Fruit fly (Drosophila melanogaster) whole organism, embryonic: ENCODE results near the gene CG16790.

Experiments used
- Abd-B ChIP-seq: fragments of 200-800 bp; sonication (Bioruptor generic); optimal IDR thresholded peaks from 2 replicates; lab custom pipeline; 2018; ENCODE audit warnings: missing biosample characterization, mild to moderate bottlenecking, missing genetic modification characterization, moderate library complexity
- BEAF-32 ChIP-seq: fragments of 200-800 bp; sonication (Bioruptor generic); optimal IDR thresholded peaks from 3 replicates; lab custom pipeline; 2017; ENCODE audit warnings: missing biosample characterization, missing genetic modification characterization, mild to moderate bottlenecking, moderate library complexity, missing genetic modification reagents
- BtbVII ChIP-seq: fragments of 200-800 bp; sonication (Bioruptor generic); optimal IDR thresholded peaks from 3 replicates; lab custom pipeline; 2017; ENCODE audit warnings: missing biosample characterization, mild to moderate bottlenecking, missing genetic modification characterization
- CG1024 ChIP-seq: fragments of 200-800 bp; sonication (Bioruptor generic); IDR thresholded peaks from 2 replicates; pipeline ENCODE4 v1.3.6; 2022; ENCODE audit warnings: missing biosample characterization, missing genetic modification characterization
- CG10321 ChIP-seq: fragments of 200-800 bp; sonication (Bioruptor generic); IDR thresholded peaks from 2 replicates; pipeline ENCODE4 v1.3.6; 2022; ENCODE audit warnings: missing biosample characterization, missing genetic modification characterization
- CG11560 ChIP-seq: fragments of 200-800 bp; sonication (Bioruptor generic); IDR thresholded peaks from 3 replicates; pipeline ENCODE4 v1.3.6; 2022; ENCODE audit warnings: missing biosample characterization, missing genetic modification characterization
- CG13296 ChIP-seq: fragments of 200-800 bp; sonication (Bioruptor generic); optimal IDR thresholded peaks from 3 replicates; lab custom pipeline; 2018; ENCODE audit warnings: missing biosample characterization, mild to moderate bottlenecking, missing genetic modification characterization
- CG14965 ChIP-seq: fragments of 200-800 bp; sonication (Bioruptor generic); optimal IDR thresholded peaks from 2 replicates; lab custom pipeline; 2016; ENCODE audit warnings: missing biosample characterization, missing genetic modification characterization, borderline replicate concordance
- CG1647 ChIP-seq: fragments of 200-800 bp; sonication (Bioruptor generic); optimal IDR thresholded peaks from 3 replicates; lab custom pipeline; 2016; ENCODE audit warnings: missing biosample characterization, missing genetic modification characterization
- CG16813 ChIP-seq: fragments of 200-800 bp; sonication (Bioruptor generic); IDR thresholded peaks from 3 replicates; pipeline ENCODE4 v1.3.6; 2022; ENCODE audit warnings: missing biosample characterization, missing genetic modification characterization; ENCODE audit not compliant: partially characterized antibody
- CG30431 ChIP-seq: fragments of 200-800 bp; sonication (Bioruptor generic); optimal IDR thresholded peaks from 2 replicates; lab custom pipeline; 2017; ENCODE audit warnings: missing biosample characterization, missing genetic modification characterization
- CG3407 ChIP-seq: fragments of 200-800 bp; sonication (Bioruptor generic); optimal IDR thresholded peaks from 2 replicates; lab custom pipeline; 2018; ENCODE audit warnings: missing biosample characterization, mild to moderate bottlenecking, missing genetic modification characterization
- CG4328 ChIP-seq: fragments of 200-800 bp; sonication (Bioruptor generic); optimal IDR thresholded peaks from 3 replicates; lab custom pipeline; 2017; ENCODE audit warnings: missing biosample characterization, missing genetic modification reagents, missing genetic modification characterization
- CG43689 ChIP-seq: fragments of 200-800 bp; sonication (Bioruptor generic); IDR thresholded peaks from 2 replicates; pipeline ENCODE4 v1.3.6; 2022; ENCODE audit warnings: missing biosample characterization, missing genetic modification characterization
- CG5245 ChIP-seq: fragments of 200-800 bp; sonication (Bioruptor generic); optimal IDR thresholded peaks from 3 replicates; lab custom pipeline; 2016; ENCODE audit warnings: missing biosample characterization, missing genetic modification characterization
- CG6654 ChIP-seq: fragments of 200-800 bp; sonication (Bioruptor generic); optimal IDR thresholded peaks from 2 replicates; lab custom pipeline; 2017; ENCODE audit warnings: missing biosample characterization, mild to moderate bottlenecking, missing genetic modification characterization
- CG6689 ChIP-seq: fragments of 200-800 bp; sonication (Bioruptor generic); IDR thresholded peaks from 2 replicates; pipeline ENCODE4 v1.3.6; 2022; ENCODE audit warnings: missing biosample characterization, missing genetic modification characterization
- CG7357 ChIP-seq: fragments of 200-800 bp; sonication (Bioruptor generic); IDR thresholded peaks from 3 replicates; pipeline ENCODE4 v1.3.6; 2022; ENCODE audit warnings: missing biosample characterization, missing genetic modification characterization
- CG8089 ChIP-seq: fragments of 200-800 bp; sonication (Bioruptor generic); optimal IDR thresholded peaks from 3 replicates; lab custom pipeline; 2016; ENCODE audit warnings: missing biosample characterization, missing genetic modification characterization
- Chrac-16 ChIP-seq: fragments of 200-800 bp; sonication (Bioruptor generic); optimal IDR thresholded peaks from 3 replicates; lab custom pipeline; 2016; ENCODE audit warnings: missing biosample characterization, missing genetic modification characterization
- CrebB ChIP-seq: fragments of 200-800 bp; sonication (Bioruptor generic); optimal IDR thresholded peaks from 3 replicates; lab custom pipeline; 2018; ENCODE audit warnings: missing biosample characterization, mild to moderate bottlenecking, missing genetic modification characterization
- Dip2 ChIP-seq: fragments of 200-800 bp; sonication (Bioruptor generic); IDR thresholded peaks from 2 replicates; pipeline ENCODE4 v1.3.6; 2022; ENCODE audit warnings: missing biosample characterization, missing genetic modification characterization
- Fer2 ChIP-seq: fragments of 200-800 bp; sonication (Bioruptor generic); optimal IDR thresholded peaks from 2 replicates; lab custom pipeline; 2018; ENCODE audit warnings: missing biosample characterization, mild to moderate bottlenecking, missing genetic modification characterization, moderate library complexity
- H2.0 ChIP-seq: fragments of 200-800 bp; sonication (Bioruptor generic); IDR thresholded peaks from 2 replicates; pipeline ENCODE4 v1.3.6; 2022; ENCODE audit warnings: missing biosample characterization, missing genetic modification characterization
- Lpt ChIP-seq: fragments of >200 bp; optimal IDR thresholded peaks from 2 replicates; lab custom pipeline; 2018; ENCODE audit warnings: missing biosample characterization, missing genetic modification characterization
- NFAT ChIP-seq: fragments of 200-800 bp; sonication (Bioruptor generic); IDR thresholded peaks from 2 replicates; pipeline ENCODE4 v1.3.6; 2022; ENCODE audit warnings: missing biosample characterization, missing genetic modification characterization
- NfI ChIP-seq: fragments of 200-800 bp; sonication (Bioruptor generic); optimal IDR thresholded peaks from 3 replicates; lab custom pipeline; 2018; ENCODE audit warnings: missing biosample characterization, mild to moderate bottlenecking, missing genetic modification characterization, moderate library complexity
- Oaz ChIP-seq: fragments of 200-800 bp; sonication (Bioruptor generic); IDR thresholded peaks from 2 replicates; pipeline ENCODE4 v1.3.6; 2022; ENCODE audit warnings: missing biosample characterization, missing genetic modification characterization
- Oli ChIP-seq: fragments of 200-800 bp; sonication (Bioruptor generic); optimal IDR thresholded peaks from 2 replicates; lab custom pipeline; 2018; ENCODE audit warnings: missing biosample characterization, mild to moderate bottlenecking, missing genetic modification characterization, moderate library complexity
- PHDP ChIP-seq: fragments of 200-800 bp; sonication (Bioruptor generic); optimal IDR thresholded peaks from 3 replicates; lab custom pipeline; 2018; ENCODE audit warnings: missing biosample characterization, mild to moderate bottlenecking, missing genetic modification characterization, moderate library complexity
- Sox100B ChIP-seq: fragments of 200-800 bp; sonication (Bioruptor generic); optimal IDR thresholded peaks from 3 replicates; lab custom pipeline; 2018; ENCODE audit warnings: missing biosample characterization, mild to moderate bottlenecking, missing genetic modification characterization
- Sry-β ChIP-seq: fragments of 200-800 bp; sonication (Bioruptor generic); optimal IDR thresholded peaks from 2 replicates; lab custom pipeline; 2018; ENCODE audit warnings: missing biosample characterization, mild to moderate bottlenecking, missing genetic modification characterization, moderate library complexity
- TFAM ChIP-seq: fragments of 200-800 bp; sonication (Bioruptor generic); optimal IDR thresholded peaks from 2 replicates; lab custom pipeline; 2017; ENCODE audit warnings: missing biosample characterization, missing genetic modification characterization, inconsistent platforms
- Trl ChIP-seq, 3 experiments: fragments of >200 bp in 2 of 3; fragments of 200-800 bp in 1 of 3; sonication (Bioruptor generic) in 1 of 3; optimal IDR thresholded peaks; 2 replicates in 1 of 3; 3 replicates in 2 of 3; lab custom pipeline; 2016 to 2017; ENCODE audit warnings: missing biosample characterization in 1 of 3, missing genetic modification characterization in 1 of 3
- amos ChIP-seq: fragments of 200-800 bp; sonication (Bioruptor generic); IDR thresholded peaks from 2 replicates; pipeline ENCODE4 v1.3.6; 2022; ENCODE audit warnings: missing biosample characterization, missing genetic modification characterization; ENCODE audit not compliant: partially characterized antibody
- ato ChIP-seq: fragments of 200-800 bp; sonication (Bioruptor generic); IDR thresholded peaks from 2 replicates; pipeline ENCODE4 v1.3.6; 2022; ENCODE audit warnings: missing biosample characterization, missing genetic modification characterization; ENCODE audit not compliant: partially characterized antibody
- eyg ChIP-seq: fragments of 200-800 bp; sonication (Bioruptor generic); optimal IDR thresholded peaks from 3 replicates; lab custom pipeline; 2016; ENCODE audit warnings: missing biosample characterization, missing genetic modification characterization
- ftz-f1 ChIP-seq: fragments of 200-800 bp; sonication (Bioruptor generic); optimal IDR thresholded peaks from 2 replicates; lab custom pipeline; 2016; ENCODE audit warnings: missing biosample characterization, missing genetic modification characterization
- gcm2 ChIP-seq: fragments of 200-800 bp; sonication (Bioruptor generic); optimal IDR thresholded peaks from 2 replicates; lab custom pipeline; 2016; ENCODE audit warnings: missing biosample characterization, missing genetic modification characterization
- hbn ChIP-seq: fragments of 200-800 bp; sonication (Bioruptor generic); IDR thresholded peaks from 2 replicates; pipeline ENCODE4 v1.3.6; 2022; ENCODE audit warnings: missing biosample characterization, missing genetic modification characterization; ENCODE audit not compliant: partially characterized antibody
- nerfin-1 ChIP-seq: fragments of 200-800 bp; sonication (Bioruptor generic); optimal IDR thresholded peaks from 3 replicates; lab custom pipeline; 2019; ENCODE audit warnings: missing biosample characterization, mild to moderate bottlenecking, missing genetic modification characterization, moderate library complexity
- nmo ChIP-seq: fragments of 200-800 bp; sonication (Bioruptor generic); optimal IDR thresholded peaks from 2 replicates; lab custom pipeline; 2018; ENCODE audit warnings: missing biosample characterization, mild to moderate bottlenecking, missing genetic modification characterization, moderate library complexity
- phol ChIP-seq: fragments of 200-800 bp; sonication (Bioruptor generic); optimal IDR thresholded peaks from 3 replicates; lab custom pipeline; 2018; ENCODE audit warnings: missing biosample characterization, mild to moderate bottlenecking, missing genetic modification characterization, moderate library complexity
- psq ChIP-seq: fragments of 200-800 bp; sonication (Bioruptor generic); optimal IDR thresholded peaks from 2 replicates; lab custom pipeline; 2017; ENCODE audit warnings: missing biosample characterization, missing genetic modification characterization
- sc ChIP-seq, 3 experiments: fragments of >200 bp in 2 of 3; fragments of 200-800 bp in 1 of 3; sonication (Bioruptor generic) in 1 of 3; optimal IDR thresholded peaks; 2 replicates in 2 of 3; 3 replicates in 1 of 3; lab custom pipeline; 2017; ENCODE audit warnings: mild to moderate bottlenecking in 1 of 3, missing biosample characterization in 1 of 3, missing genetic modification characterization in 1 of 3, missing genetic modification reagents in 1 of 3
- tap ChIP-seq: fragments of 200-800 bp; optimal IDR thresholded peaks from 3 replicates; lab custom pipeline; 2019; ENCODE audit warnings: missing biosample characterization, mild to moderate bottlenecking, missing genetic modification characterization, moderate library complexity
- tgo ChIP-seq: fragments of 200-800 bp; sonication (Bioruptor generic); IDR thresholded peaks from 3 replicates; pipeline ENCODE4 v1.3.6; 2022; ENCODE audit warnings: missing biosample characterization, missing genetic modification characterization
- zen ChIP-seq: fragments of 200-800 bp; sonication (Bioruptor generic); optimal IDR thresholded peaks from 3 replicates; lab custom pipeline; 2018; ENCODE audit warnings: missing biosample characterization, mild to moderate bottlenecking, missing genetic modification characterization, moderate library complexity

CG16790 gene

dm6 chr3R:9559413-9560014 lies 10.5 kb downstream of the CG16790 start, which contains the start of the genes AP-1mu and MBD-like (continued):
- TF ChIP-seq Sry-β (GFP tag; lab: Kevin White, UChicago) (peak; percentile 76), ftz-f1 (GFP tag; lab: Kevin White, UChicago) (no peak), CG13296 (GFP tag; lab: Kevin White, UChicago) (peak; percentile 31), NFAT (GFP tag; lab: Robert Waterston, UW) (no peak), CG1024 (GFP tag; lab: Robert Waterston, UW) (no peak), CG6654 (no peak), CG5245 (no peak), NfI (GFP tag; lab: Kevin White, UChicago) (peak; percentile 72), CG11560 (tag; lab: Robert Waterston, UW) (no peak), H2.0 (GFP tag; lab: Robert Waterston, UW) (peak; percentile 47; the same call in 1 of the 2 replicates), CG7357 (GFP tag; lab: Robert Waterston, UW) (peak; percentile 29; the same call in 1 of the 3 replicates), CG30431 (GFP tag; lab: Kevin White, UChicago) (peak; percentile 31), CG14965 (GFP tag; lab: Kevin White, UChicago) (no peak), Dip2 (GFP tag; lab: Robert Waterston, UW) (no peak), CG16813 (GFP tag; lab: Robert Waterston, UW) (peak; percentile 42; the same call in 1 of the 3 replicates), nmo (peak; percentile 74), zen (peak; percentile 46), eyg (GFP tag; lab: Kevin White, UChicago) (peak; percentile 19), CG8089 (GFP tag; lab: Kevin White, UChicago) (peak; percentile 32), nerfin-1 (tag; lab: Kevin White, UChicago) (peak; percentile 62), Trl (optimal IDR thresholded peaks at IDR 0.05; lab: Kevin White, UChicago) (no peak), Trl (GFP tag; optimal IDR thresholded peaks at IDR 0.05; lab: Kevin White, UChicago) (peak; percentile 79), BEAF-32 (GFP tag; lab: Kevin White, UChicago) (peak; percentile 64), CrebB (tag; lab: Kevin White, UChicago) (no peak), sc (optimal IDR thresholded peaks at IDR 0.05; lab: Kevin White, UChicago) (no peak), sc (GFP tag; optimal IDR thresholded peaks at IDR 0.05; lab: Kevin White, UChicago) (peak; percentile 30), Oli (tag; lab: Kevin White, UChicago) (peak; percentile 42), TFAM (GFP tag; lab: Kevin White, UChicago) (no peak), BtbVII (GFP tag; lab: Kevin White, UChicago) (peak; percentile 40), Lpt (GFP tag; lab: Kevin White, UChicago) (no peak), gcm2 (GFP tag; lab: Kevin White, UChicago) (no peak), hbn (GFP tag; lab: Robert Waterston, UW) (peak; percentile 49), Chrac-16 (peak; percentile 65), ato (no peak), psq (GFP tag; lab: Kevin White, UChicago) (no peak), CG3407 (no peak), PHDP (tag; lab: Kevin White, UChicago) (peak; percentile 55), Sox100B (no peak), Abd-B (GFP tag; lab: Kevin White, UChicago) (peak; percentile 73), CG10321 (GFP tag; lab: Robert Waterston, UW) (no peak), CG6689 (GFP tag; lab: Robert Waterston, UW) (peak; percentile 68), tap (tag; lab: Kevin White, UChicago) (no peak), CG4328 (GFP tag; lab: Kevin White, UChicago) (peak; percentile 21), tgo (GFP tag; lab: Robert Waterston, UW) (peak; percentile 65), Oaz (GFP tag; lab: Robert Waterston, UW) (no peak), phol (tag; lab: Kevin White, UChicago) (peak; percentile 75), Fer2 (tag; lab: Kevin White, UChicago) (peak; percentile 11), CG1647 (peak; percentile 34), CG43689 (GFP tag; lab: Robert Waterston, UW) (no peak), amos (GFP tag; lab: Robert Waterston, UW) (peak; percentile 29; the same call in 1 of the 2 replicates)
